Fruit fly (Drosophila melanogaster): ENCODE measurements around the gene Top2.

Gene Top2

DNA sequence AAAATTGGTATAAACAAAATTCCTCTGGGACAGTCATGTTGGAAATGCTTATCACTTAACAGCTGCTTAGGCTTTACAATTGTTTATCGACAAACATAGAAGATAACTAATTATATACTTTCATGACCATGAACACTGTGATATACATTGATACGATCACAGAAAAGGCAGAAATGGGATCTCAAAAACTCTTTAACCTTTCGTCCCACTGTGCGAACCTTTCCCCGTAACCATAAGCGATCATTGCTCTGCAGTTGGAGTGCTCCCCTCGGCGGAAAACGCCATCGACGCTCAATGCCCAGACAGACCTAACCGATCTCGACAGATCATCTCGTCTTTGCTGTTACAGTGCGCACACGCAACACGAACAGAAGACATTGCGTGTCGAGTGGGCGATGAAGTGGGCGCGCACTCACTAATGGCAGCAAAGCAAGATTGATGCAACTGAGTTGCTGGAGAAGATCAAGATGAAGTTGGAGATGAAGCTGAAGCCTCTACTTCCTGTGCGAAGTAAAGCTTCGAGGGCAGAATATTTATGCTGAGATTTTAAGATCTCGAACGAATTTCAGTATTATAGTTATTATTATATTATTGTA, 28.9 kb downstream of the Top2 start (continued):
- TF ChIP-seq CG13894 (tag; optimal IDR thresholded peaks at IDR 0.05) = no peak
- no peak for TF ChIP-seq Med (GFP tag)
- TF ChIP-seq CG5245 (GFP tag; optimal IDR thresholded peaks at IDR 0.05) = no peak
- 0 out of 2 replicates have a peak, but pooled peaks have one; percentile 13 for TF ChIP-seq ssp (GFP tag; IDR thresholded peaks at IDR 0.05)
- no peak; the same call in 2 of the 3 replicates for TF ChIP-seq CG34224 (GFP tag; IDR thresholded peaks at IDR 0.05; ENCODE audit: partially characterized antibody)
- TF ChIP-seq CG30403 (GFP tag; optimal IDR thresholded peaks at IDR 0.05) = no peak
- TF ChIP-seq Hmr (GFP tag; optimal IDR thresholded peaks at IDR 0.05) = no peak
- TF ChIP-seq prd (optimal IDR thresholded peaks at IDR 0.05) = no peak
- 0 out of 3 replicates have a peak, but pooled peaks have one; percentile 9 for TF ChIP-seq prd (GFP tag; IDR thresholded peaks at IDR 0.05)
- no peak for TF ChIP-seq crp (GFP tag; optimal IDR thresholded peaks at IDR 0.05)
- 0 out of 2 replicates have a peak, but pooled peaks have one; percentile 8 for TF ChIP-seq CG6689 (GFP tag; IDR thresholded peaks at IDR 0.05)
- 0 out of 3 replicates have a peak, but pooled peaks have one; percentile 19 for TF ChIP-seq CG2199 (GFP tag; IDR thresholded peaks at IDR 0.05)
- TF ChIP-seq CG9727 (GFP tag; optimal IDR thresholded peaks at IDR 0.05) = no peak
- TF ChIP-seq sob (GFP tag; IDR thresholded peaks at IDR 0.05) = 0 out of 2 replicates have a peak, but pooled peaks have one; percentile 8
- no peak for TF ChIP-seq Awh (GFP tag; IDR thresholded peaks at IDR 0.05)
- no peak for TF ChIP-seq Gug (GFP tag; IDR thresholded peaks at IDR 0.05)
- no peak for TF ChIP-seq CG10147 (GFP tag; optimal IDR thresholded peaks at IDR 0.05)
- no peak for TF ChIP-seq CG4404 (GFP tag; IDR thresholded peaks at IDR 0.05)
- no peak for TF ChIP-seq CrebB (tag; optimal IDR thresholded peaks at IDR 0.05)
- no peak for TF ChIP-seq CG16815 (GFP tag; optimal IDR thresholded peaks at IDR 0.05)
- peak; percentile 74 for TF ChIP-seq grau (tag; optimal IDR thresholded peaks at IDR 0.05)
- no peak for TF ChIP-seq stc (GFP tag; IDR thresholded peaks at IDR 0.05)
- TF ChIP-seq H2.0 (GFP tag; IDR thresholded peaks at IDR 0.05) = peak; percentile 3; the same call in 1 of the 2 replicates
- peak; percentile 8; the same call in 1 of the 2 replicates for TF ChIP-seq Drgx (GFP tag; IDR thresholded peaks at IDR 0.05)
- TF ChIP-seq slbo (GFP tag; IDR thresholded peaks at IDR 0.05) = peak; percentile 25; the same call in 1 of the 2 replicates
- peak; percentile 13; the same call in 1 of the 3 replicates for TF ChIP-seq dysf (GFP tag; IDR thresholded peaks at IDR 0.05)
- no peak for TF ChIP-seq fd102C (GFP tag; optimal IDR thresholded peaks at IDR 0.05)
- peak; percentile 5 for TF ChIP-seq CG1603 (tag; optimal IDR thresholded peaks at IDR 0.05)
- TF ChIP-seq CG13287 (GFP tag; IDR thresholded peaks at IDR 0.05; ENCODE audit: partially characterized antibody) = no peak
- TF ChIP-seq trem (tag; optimal IDR thresholded peaks at IDR 0.05) = no peak
- TF ChIP-seq CG6272 (GFP tag; IDR thresholded peaks at IDR 0.05) = no peak
- TF ChIP-seq sr (GFP tag; IDR thresholded peaks at IDR 0.05) = peak; percentile 72; the same call in 2 of the 3 replicates
- 0 out of 2 replicates have a peak, but pooled peaks have one; percentile 20 for TF ChIP-seq E2f1 (GFP tag; IDR thresholded peaks at IDR 0.05)
- TF ChIP-seq sens (GFP tag) = peak; percentile 82
- peak; percentile 3 for TF ChIP-seq pho (GFP tag; optimal IDR thresholded peaks at IDR 0.05)

DNA sequence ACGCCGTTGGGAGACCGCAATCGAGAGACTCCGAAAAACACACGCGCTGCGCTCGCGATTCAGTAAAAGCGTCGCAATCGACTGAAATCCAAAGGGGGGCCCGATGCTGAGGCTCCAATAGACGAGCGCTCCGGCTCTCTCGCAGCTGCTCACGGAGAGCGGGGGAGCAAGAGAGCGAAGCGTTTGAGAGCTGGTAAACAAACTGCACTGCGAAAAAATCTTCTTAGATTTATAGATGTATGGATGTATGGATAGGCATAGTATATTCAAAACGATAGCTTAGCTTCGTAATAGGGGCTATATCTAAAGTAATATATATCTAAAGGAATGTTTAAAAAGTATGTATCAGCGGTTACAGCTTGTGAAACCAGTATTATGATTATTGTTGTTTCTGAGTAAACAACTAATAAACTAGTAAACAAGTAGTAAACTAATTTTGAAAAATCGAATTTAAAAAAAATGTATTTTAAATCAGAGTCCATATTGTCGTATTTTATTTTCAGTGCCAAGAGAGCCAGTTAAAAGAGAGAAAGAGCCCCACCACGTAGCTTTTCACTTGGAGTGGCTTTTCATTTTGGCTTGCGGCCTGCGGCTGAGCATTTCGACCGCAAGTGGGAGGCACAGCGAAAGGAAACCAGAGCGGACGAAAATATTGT, 29.7 kb downstream of the Top2 start, which contains the start of the genes Alp12 and CG13085:
Alp12 (plus strand) TSS at position 584 of the 656 bp plus-strand sequence.
CG13085 (plus strand) TSS at position 584 of the 656 bp plus-strand sequence.
- TF ChIP-seq ems (GFP tag; optimal IDR thresholded peaks at IDR 0.05) (peak; percentile 94), CG11398 (GFP tag; optimal IDR thresholded peaks at IDR 0.05) (peak; percentile 89), tup (GFP tag; optimal IDR thresholded peaks at IDR 0.05) (peak; percentile 83), Atf3 (GFP tag; optimal IDR thresholded peaks at IDR 0.05) (peak; percentile 90), CG5953 (GFP tag; IDR thresholded peaks at IDR 0.05) (peak; percentile 88), ro (GFP tag; IDR thresholded peaks at IDR 0.05) (peak; percentile 93), Elba2 (GFP tag; optimal IDR thresholded peaks at IDR 0.05) (peak; percentile 27), Scr (GFP tag; IDR thresholded peaks at IDR 0.05; ENCODE audit: partially characterized antibody) (no peak), Hr51 (GFP tag; optimal IDR thresholded peaks at IDR 0.05) (peak; percentile 94 to 99), trh (GFP tag; optimal IDR thresholded peaks at IDR 0.05) (peak; percentile 91), CG12942 (GFP tag; optimal IDR thresholded peaks at IDR 0.05) (peak; percentile 95), HLH4C (GFP tag; IDR thresholded peaks at IDR 0.05; ENCODE audit: partially characterized antibody) (no peak), lbe (GFP tag; optimal IDR thresholded peaks at IDR 0.05) (peak; percentile 82), gro (GFP tag; optimal IDR thresholded peaks at IDR 0.05) (peak; percentile 92), Atf6 (GFP tag; IDR thresholded peaks at IDR 0.05) (peak; percentile 98), CG11696 (GFP tag; IDR thresholded peaks at IDR 0.05) (peak; percentile 81; the same call in 1 of the 2 replicates)

All from whole organism, embryonic.